Worm (Caenorhabditis elegans): Measurements from ENCODE around the gene nas-4.

The nas-4 gene

ce11 chrIII:6415306-6415973, at the start of gene nas-4:
Gene nas-4 (minus strand): TSS chrIII:6415656.
- TF ChIP-seq lim-6 (tag; optimal IDR thresholded peaks at IDR 0.05) = no peak
- no peak for TF ChIP-seq K02D7.2 (tag; optimal IDR thresholded peaks at IDR 0.05)
- no peak for TF ChIP-seq C38D4.7 (GFP tag; optimal IDR thresholded peaks at IDR 0.05)
- no peak for TF ChIP-seq ttx-3 (tag; optimal IDR thresholded peaks at IDR 0.05)
- no peak for TF ChIP-seq hlh-15 (tag; optimal IDR thresholded peaks at IDR 0.05)
- TF ChIP-seq ceh-24 (tag; optimal IDR thresholded peaks at IDR 0.05) = no peak
- no peak for TF ChIP-seq rnt-1 (tag; optimal IDR thresholded peaks at IDR 0.05)
- TF ChIP-seq ahr-1 (tag; optimal IDR thresholded peaks at IDR 0.05) = no peak
- no peak for TF ChIP-seq fax-1 (tag; optimal IDR thresholded peaks at IDR 0.05)
- TF ChIP-seq odd-2 (tag; optimal IDR thresholded peaks at IDR 0.05) = no peak
- TF ChIP-seq madf-2 (tag; optimal IDR thresholded peaks at IDR 0.05) = no peak
- TF ChIP-seq pros-1 (tag; optimal IDR thresholded peaks at IDR 0.05) = no peak
- TF ChIP-seq dmd-4 (tag; optimal IDR thresholded peaks at IDR 0.05; ENCODE audit: borderline replicate concordance) = no peak
- no peak for TF ChIP-seq ceh-6 (GFP tag; optimal IDR thresholded peaks at IDR 0.05)
- TF ChIP-seq ref-2 (tag; optimal IDR thresholded peaks at IDR 0.05) = no peak
- TF ChIP-seq ceh-30 (tag; optimal IDR thresholded peaks at IDR 0.05) = no peak

- TF ChIP-seq pqm-1 (tag; optimal IDR thresholded peaks at IDR 0.05) (no peak), pat-9 (tag; optimal IDR thresholded peaks at IDR 0.05) (no peak), lin-11 (tag; optimal IDR thresholded peaks at IDR 0.05) (no peak), F13H6.1 (tag; optimal IDR thresholded peaks at IDR 0.05) (no peak), nhr-11 (tag; optimal IDR thresholded peaks at IDR 0.05) (no peak), K09A11.1 (tag; optimal IDR thresholded peaks at IDR 0.05; ENCODE audit: insufficient read depth) (no peak), elt-2 (tag; optimal IDR thresholded peaks at IDR 0.05) (no peak), unc-3 (GFP tag; conservative IDR thresholded peaks at IDR 0.05) (no peak), unc-3 (tag; optimal IDR thresholded peaks at IDR 0.05) (no peak), pax-1 (tag; optimal IDR thresholded peaks at IDR 0.05) (no peak), odd-2 (tag; optimal IDR thresholded peaks at IDR 0.05) (no peak), sox-2 (GFP tag; IDR thresholded peaks at IDR 0.05) (no peak), tbx-2 (tag; optimal IDR thresholded peaks at IDR 0.05) (no peak), fkh-10 (GFP tag; optimal IDR thresholded peaks at IDR 0.05) (no peak), ceh-2 (tag; optimal IDR thresholded peaks at IDR 0.05) (no peak), syd-9 (tag; optimal IDR thresholded peaks at IDR 0.05) (no peak), eyg-1 (tag; optimal IDR thresholded peaks at IDR 0.05) (no peak), mec-3 (tag; optimal IDR thresholded peaks at IDR 0.05; ENCODE audit: borderline replicate concordance) (no peak), hlh-6 (tag; optimal IDR thresholded peaks at IDR 0.05) (no peak), ceh-22 (tag; optimal IDR thresholded peaks at IDR 0.05) (no peak)
These were observed 49.5 kb upstream of the nas-4 start, which contains the start of gene nduf-2.2 for ce11 chrIII:6464913-6465312. Gene nduf-2.2 (plus strand): TSS chrIII:6465222.

- TF ChIP-seq ets-4 (tag; optimal IDR thresholded peaks at IDR 0.05) = peak; percentile 78
- TF ChIP-seq elt-2 (tag; optimal IDR thresholded peaks at IDR 0.05) = peak; percentile 98
- peak; percentile 28 for TF ChIP-seq unc-55 (GFP tag; optimal IDR thresholded peaks at IDR 0.05)
- TF ChIP-seq pros-1 (tag; optimal IDR thresholded peaks at IDR 0.05) = peak; percentile 71
- TF ChIP-seq C08G9.2 (tag; optimal IDR thresholded peaks at IDR 0.05) = peak; percentile 18
- TF ChIP-seq pat-9 (tag; optimal IDR thresholded peaks at IDR 0.05) = peak; percentile 15
- TF ChIP-seq hlh-8 (tag; optimal IDR thresholded peaks at IDR 0.05) = peak; percentile 15
- no peak for TF ChIP-seq hlh-15 (tag; optimal IDR thresholded peaks at IDR 0.05)
- peak; percentile 34 for TF ChIP-seq Y22D7AL.16 (tag; optimal IDR thresholded peaks at IDR 0.05)
- TF ChIP-seq eyg-1 (tag; optimal IDR thresholded peaks at IDR 0.05) = peak; percentile 32
- TF ChIP-seq unc-42 (tag; optimal IDR thresholded peaks at IDR 0.05) = no peak
- TF ChIP-seq ceh-14 (tag; optimal IDR thresholded peaks at IDR 0.05) = peak; percentile 24
- TF ChIP-seq tbx-2 (tag; optimal IDR thresholded peaks at IDR 0.05) = peak; percentile 74
- peak; percentile 75 for TF ChIP-seq ceh-31 (tag; optimal IDR thresholded peaks at IDR 0.05)
- peak; percentile 83 for TF ChIP-seq ceh-18 (tag; optimal IDR thresholded peaks at IDR 0.05)
- TF ChIP-seq nfya-1 (tag; optimal IDR thresholded peaks at IDR 0.05) = peak; percentile 90
- TF ChIP-seq nhr-232 (tag; optimal IDR thresholded peaks at IDR 0.05) = no peak
- TF ChIP-seq rnt-1 (tag; optimal IDR thresholded peaks at IDR 0.05) = peak; percentile 31
- TF ChIP-seq ttx-3 (tag; optimal IDR thresholded peaks at IDR 0.05) = no peak
- peak; percentile 5 for TF ChIP-seq pqm-1 (tag; optimal IDR thresholded peaks at IDR 0.05)
- TF ChIP-seq ref-2 (tag; optimal IDR thresholded peaks at IDR 0.05) = peak; percentile 28
- TF ChIP-seq ceh-34 (tag; optimal IDR thresholded peaks at IDR 0.05) = peak; percentile 39
- TF ChIP-seq sdc-2 (tag; optimal IDR thresholded peaks at IDR 0.05) = peak; percentile 5
- no peak for TF ChIP-seq ama-1 (optimal IDR thresholded peaks at IDR 0.05)
These were observed 48.7 kb upstream of the nas-4 start for ce11 chrIII:6464113-6464571.
